Worm (Caenorhabditis elegans): ENCODE data around the gene cri-2.

Gene cri-2

ce11 chrV:8217118-8217517, 15.5 kb downstream of the cri-2 start:
- TF ChIP-seq flt-1 (GFP tag; IDR thresholded peaks at IDR 0.05) (no peak), ztf-23 (GFP tag; IDR thresholded peaks at IDR 0.05) (no peak)

ce11 chrV:8217661-8218265, 16.2 kb downstream of the cri-2 start, which contains the start of gene K07C11.8:
K07C11.8 (minus strand) TSS chrV:8217884.
- TF ChIP-seq tab-1 (GFP tag; IDR thresholded peaks at IDR 0.05): no peak
- TF ChIP-seq klf-2 (GFP tag; conservative IDR thresholded peaks at IDR 0.05): no peak
- TF ChIP-seq ztf-29 (GFP tag; IDR thresholded peaks at IDR 0.05): no peak
- no peak for TF ChIP-seq T22C8.4 (GFP tag; IDR thresholded peaks at IDR 0.05)
- no peak for TF ChIP-seq cog-1 (tag; optimal IDR thresholded peaks at IDR 0.05)
- no peak for TF ChIP-seq flt-1 (GFP tag; IDR thresholded peaks at IDR 0.05)
- TF ChIP-seq ref-1 (GFP tag; conservative IDR thresholded peaks at IDR 0.05): no peak

ce11 chrV:8219550-8219949, 17.9 kb downstream of the cri-2 start:
- TF ChIP-seq tab-1 (GFP tag; IDR thresholded peaks at IDR 0.05) (no peak), ztf-29 (GFP tag; IDR thresholded peaks at IDR 0.05) (no peak), cog-1 (tag; optimal IDR thresholded peaks at IDR 0.05) (no peak), ref-1 (GFP tag; conservative IDR thresholded peaks at IDR 0.05) (no peak), med-1 (GFP tag; optimal IDR thresholded peaks at IDR 0.05; ENCODE audit: insufficient read depth) (no peak), flt-1 (GFP tag; IDR thresholded peaks at IDR 0.05) (no peak), klf-2 (GFP tag; conservative IDR thresholded peaks at IDR 0.05) (no peak), T22C8.4 (GFP tag; IDR thresholded peaks at IDR 0.05) (no peak), ztf-23 (GFP tag; IDR thresholded peaks at IDR 0.05) (no peak)

- TF ChIP-seq cog-1 (tag; optimal IDR thresholded peaks at IDR 0.05): no peak
- no peak for TF ChIP-seq tab-1 (GFP tag; IDR thresholded peaks at IDR 0.05)
- no peak for TF ChIP-seq T22C8.4 (GFP tag; IDR thresholded peaks at IDR 0.05)
- no peak for TF ChIP-seq ztf-23 (GFP tag; IDR thresholded peaks at IDR 0.05)
- no peak for TF ChIP-seq flt-1 (GFP tag; IDR thresholded peaks at IDR 0.05)
Observed at ce11 chrV:8221083-8221538, 19.5 kb downstream of the cri-2 start, which contains the start of the genes cogc-6 and air-1. cogc-6 (minus strand) TSS chrV:8221316. air-1 (plus strand) TSS chrV:8221488.

ce11 chrV:8223417-8223816, 21.8 kb downstream of the cri-2 start:
- TF ChIP-seq klf-2 (GFP tag; conservative IDR thresholded peaks at IDR 0.05) (no peak), T22C8.4 (GFP tag; IDR thresholded peaks at IDR 0.05) (no peak), ztf-23 (GFP tag; IDR thresholded peaks at IDR 0.05) (no peak), flt-1 (GFP tag; IDR thresholded peaks at IDR 0.05) (no peak), ref-1 (GFP tag; conservative IDR thresholded peaks at IDR 0.05) (no peak), med-1 (GFP tag; optimal IDR thresholded peaks at IDR 0.05; ENCODE audit: insufficient read depth) (no peak), tab-1 (GFP tag; IDR thresholded peaks at IDR 0.05) (no peak), cog-1 (tag; optimal IDR thresholded peaks at IDR 0.05) (no peak), ztf-29 (GFP tag; IDR thresholded peaks at IDR 0.05) (no peak)

- TF ChIP-seq med-1 (GFP tag; optimal IDR thresholded peaks at IDR 0.05; ENCODE audit: insufficient read depth) (no peak), ztf-29 (GFP tag; IDR thresholded peaks at IDR 0.05) (no peak), ztf-23 (GFP tag; IDR thresholded peaks at IDR 0.05) (no peak), ref-1 (GFP tag; conservative IDR thresholded peaks at IDR 0.05) (no peak), tab-1 (GFP tag; IDR thresholded peaks at IDR 0.05) (no peak), klf-2 (GFP tag; conservative IDR thresholded peaks at IDR 0.05) (no peak)
Observed at ce11 chrV:8224634-8225033, 23.0 kb downstream of the cri-2 start, which contains the start of gene pax-1. pax-1 (plus strand) TSS chrV:8224934.

ce11 chrV:8226812-8227211, 25.2 kb downstream of the cri-2 start, which contains the start of gene K07C11.10:
K07C11.10 (minus strand) TSS chrV:8226912.
- TF ChIP-seq ztf-23 (GFP tag; IDR thresholded peaks at IDR 0.05) (no peak), klf-2 (GFP tag; conservative IDR thresholded peaks at IDR 0.05) (no peak), ref-1 (GFP tag; conservative IDR thresholded peaks at IDR 0.05) (no peak), cog-1 (tag; optimal IDR thresholded peaks at IDR 0.05) (no peak), flt-1 (GFP tag; IDR thresholded peaks at IDR 0.05) (no peak), ztf-29 (GFP tag; IDR thresholded peaks at IDR 0.05) (no peak), tab-1 (GFP tag; IDR thresholded peaks at IDR 0.05) (no peak), T22C8.4 (GFP tag; IDR thresholded peaks at IDR 0.05) (no peak), med-1 (GFP tag; optimal IDR thresholded peaks at IDR 0.05; ENCODE audit: insufficient read depth) (no peak)

- TF ChIP-seq ztf-23 (GFP tag; IDR thresholded peaks at IDR 0.05): peak; percentile 58; the same call in 1 of the 2 replicates
- TF ChIP-seq ref-1 (GFP tag; conservative IDR thresholded peaks at IDR 0.05): no peak
- peak; percentile 69; the same call in 1 of the 2 replicates for TF ChIP-seq flt-1 (GFP tag; IDR thresholded peaks at IDR 0.05)
- peak; percentile 24 for TF ChIP-seq cog-1 (tag; optimal IDR thresholded peaks at IDR 0.05)
Observed at ce11 chrV:8228712-8229119, 27.1 kb downstream of the cri-2 start.

ce11 chrV:8230056-8230455, 28.4 kb downstream of the cri-2 start:
- TF ChIP-seq ref-1 (GFP tag; conservative IDR thresholded peaks at IDR 0.05) (no peak), med-1 (GFP tag; optimal IDR thresholded peaks at IDR 0.05; ENCODE audit: insufficient read depth) (no peak), tab-1 (GFP tag; IDR thresholded peaks at IDR 0.05) (peak; percentile 72; the same call in 1 of the 2 replicates), ztf-23 (GFP tag; IDR thresholded peaks at IDR 0.05) (peak; percentile 70; the same call in 1 of the 2 replicates), klf-2 (GFP tag; conservative IDR thresholded peaks at IDR 0.05) (no peak), T22C8.4 (GFP tag; IDR thresholded peaks at IDR 0.05) (0 out of 2 replicates have a peak, but pooled peaks have one; percentile 7), ztf-29 (GFP tag; IDR thresholded peaks at IDR 0.05) (no peak), flt-1 (GFP tag; IDR thresholded peaks at IDR 0.05) (peak; percentile 60; the same call in 1 of the 2 replicates), cog-1 (tag; optimal IDR thresholded peaks at IDR 0.05) (no peak)

- TF ChIP-seq ztf-29 (GFP tag; IDR thresholded peaks at IDR 0.05) (peak; percentile 59; the same call in 1 of the 2 replicates), T22C8.4 (GFP tag; IDR thresholded peaks at IDR 0.05) (0 out of 2 replicates have a peak, but pooled peaks have one; percentile 40), flt-1 (GFP tag; IDR thresholded peaks at IDR 0.05) (0 out of 2 replicates have a peak, but pooled peaks have one; percentile 68), cog-1 (tag; optimal IDR thresholded peaks at IDR 0.05) (no peak), med-1 (GFP tag; optimal IDR thresholded peaks at IDR 0.05; ENCODE audit: insufficient read depth) (no peak), ref-1 (GFP tag; conservative IDR thresholded peaks at IDR 0.05) (peak; percentile 47), klf-2 (GFP tag; conservative IDR thresholded peaks at IDR 0.05) (no peak), ztf-23 (GFP tag; IDR thresholded peaks at IDR 0.05) (0 out of 2 replicates have a peak, but pooled peaks have one; percentile 45), tab-1 (GFP tag; IDR thresholded peaks at IDR 0.05) (no peak; the same call in 1 of the 2 replicates)
Observed at ce11 chrV:8235331-8235730, 33.7 kb downstream of the cri-2 start.

All from whole organism, midembryonic.